Worm (Caenorhabditis elegans): ENCODE results near the gene Y62H9A.3.

Gene Y62H9A.3

ce11 chrX:11872210-11872609 lies 7.6 kb downstream of the Y62H9A.3 start (continued):
- TF ChIP-seq rpc-1 (optimal IDR thresholded peaks at IDR 0.05) (peak; percentile 88), rpc-1 (tag; optimal IDR thresholded peaks at IDR 0.05) (peak; percentile 92), attf-5 (GFP tag; optimal IDR thresholded peaks at IDR 0.05) (peak; percentile 17), nhr-120 (GFP tag; IDR thresholded peaks at IDR 0.05) (0 out of 2 replicates have a peak, but pooled peaks have one; percentile 29), ZK185.1 (tag; optimal IDR thresholded peaks at IDR 0.05; ENCODE audit: poor library complexity, severe bottlenecking) (peak; percentile 55), rec-8 (tag; optimal IDR thresholded peaks at IDR 0.05) (peak in 1 of 2 experiments; percentile 5), D2030.7 (GFP tag; IDR thresholded peaks at IDR 0.05) (peak; percentile 57), snpc-4 (GFP tag; optimal IDR thresholded peaks at IDR 0.05) (no peak), snpc-4 (tag; optimal IDR thresholded peaks at IDR 0.05) (peak in 2 of 4 experiments; percentile 23 to 42), madf-3 (GFP tag; IDR thresholded peaks at IDR 0.05) (no peak), madf-6 (GFP tag; IDR thresholded peaks at IDR 0.05) (peak; percentile 19; the same call in 1 of the 2 replicates), F49E8.2 (tag; optimal IDR thresholded peaks at IDR 0.05; ENCODE audit: insufficient read depth) (no peak), Y79H2A.3 (GFP tag; conservative IDR thresholded peaks at IDR 0.05) (0 out of 2 replicates have a peak, but pooled peaks have one; percentile 21), ekl-4 (GFP tag; IDR thresholded peaks at IDR 0.05) (peak; percentile 36), ceh-100 (GFP tag; IDR thresholded peaks at IDR 0.05) (0 out of 2 replicates have a peak, but pooled peaks have one; percentile 23), C06A6.2 (GFP tag; conservative IDR thresholded peaks at IDR 0.05) (no peak)

DNA sequence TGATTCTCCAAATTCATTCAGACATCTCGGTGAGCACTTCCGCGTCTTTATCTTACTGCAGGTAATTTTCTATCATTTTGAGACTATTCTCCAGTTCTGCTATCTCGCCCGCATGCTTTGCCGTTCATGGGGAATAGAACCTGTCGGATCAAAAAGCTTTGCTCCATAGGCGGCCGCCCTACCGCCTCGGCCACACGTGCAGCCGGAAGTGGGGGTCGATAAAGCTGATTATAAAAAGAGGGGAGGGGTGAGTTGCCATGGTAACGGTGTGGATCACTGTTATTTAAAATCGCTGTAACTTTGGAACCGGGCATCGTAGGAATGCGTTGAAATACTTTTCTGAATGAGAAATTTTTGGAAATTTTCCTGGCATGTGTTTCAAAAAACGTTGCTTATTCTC lies 9.4 kb downstream of the Y62H9A.3 start:
- TF ChIP-seq tbp1 (GFP tag; optimal IDR thresholded peaks at IDR 0.05): peak; percentile 82
- TF ChIP-seq nfyb-1 (GFP tag; IDR thresholded peaks at IDR 0.05): no peak
- no peak for TF ChIP-seq lin-54 (GFP tag; optimal IDR thresholded peaks at IDR 0.05)
- peak; percentile 50 for TF ChIP-seq B0261.1 (tag; optimal IDR thresholded peaks at IDR 0.05)
- peak; percentile 2 for TF ChIP-seq rpc-1 (optimal IDR thresholded peaks at IDR 0.05)
- TF ChIP-seq rpc-1 (tag; optimal IDR thresholded peaks at IDR 0.05): peak; percentile 69
- TF ChIP-seq F33H1.4 (GFP tag; IDR thresholded peaks at IDR 0.05): no peak

DNA sequence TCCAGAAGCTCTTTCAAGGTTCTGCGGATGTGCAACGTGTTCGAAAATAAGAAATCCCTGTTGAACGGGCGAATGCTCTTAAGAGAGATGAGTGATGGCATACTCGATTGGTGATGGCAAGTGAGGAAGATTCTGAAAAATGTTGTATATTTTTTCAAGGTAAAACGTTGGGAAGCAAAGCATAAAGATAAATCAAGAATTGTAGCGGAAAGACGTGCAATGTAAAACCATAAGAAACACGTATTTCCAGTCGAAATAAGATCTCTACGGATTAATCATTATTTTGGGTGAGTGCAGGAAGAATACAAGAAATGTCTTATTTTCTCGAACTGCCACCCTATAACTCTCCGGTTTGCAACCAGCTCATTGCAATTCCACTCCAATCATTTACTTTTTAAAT lies 10.5 kb downstream of the Y62H9A.3 start, which contains the start of gene dot-1.2:
dot-1.2 (minus strand) TSS at position 101 of the 400 bp plus-strand sequence.
- no peak for TF ChIP-seq hlh-12 (tag; optimal IDR thresholded peaks at IDR 0.05)
- no peak for TF ChIP-seq hrde-1 (tag; optimal IDR thresholded peaks at IDR 0.05; ENCODE audit: borderline replicate concordance)
- TF ChIP-seq madf-10 (tag; optimal IDR thresholded peaks at IDR 0.05): no peak
- TF ChIP-seq atf-7 (tag; optimal IDR thresholded peaks at IDR 0.05): no peak
- no peak for TF ChIP-seq nfyb-1 (GFP tag; IDR thresholded peaks at IDR 0.05)
- no peak for TF ChIP-seq sptf-2 (GFP tag; optimal IDR thresholded peaks at IDR 0.05)
- TF ChIP-seq D2030.7 (GFP tag; IDR thresholded peaks at IDR 0.05): no peak
- TF ChIP-seq F33H1.4 (GFP tag; IDR thresholded peaks at IDR 0.05): no peak
- TF ChIP-seq tbp1 (GFP tag; optimal IDR thresholded peaks at IDR 0.05): no peak

- TF ChIP-seq him-1 (tag; optimal IDR thresholded peaks at IDR 0.05) (no peak), lsy-27 (tag; optimal IDR thresholded peaks at IDR 0.05; ENCODE audit: borderline replicate concordance, insufficient read depth) (no peak), lin-26 (GFP tag; IDR thresholded peaks at IDR 0.05) (no peak), ceh-40 (GFP tag; IDR thresholded peaks at IDR 0.05) (no peak), mxl-1 (tag; optimal IDR thresholded peaks at IDR 0.05) (no peak), lsl-1 (GFP tag; optimal IDR thresholded peaks at IDR 0.05) (no peak), ceh-91 (GFP tag; IDR thresholded peaks at IDR 0.05) (no peak), egl-44 (GFP tag; IDR thresholded peaks at IDR 0.05) (no peak), ekl-4 (GFP tag; IDR thresholded peaks at IDR 0.05) (no peak), die-1 (tag; optimal IDR thresholded peaks at IDR 0.05) (no peak), cebp-1 (GFP tag; IDR thresholded peaks at IDR 0.05) (no peak), cebp-1 (tag; optimal IDR thresholded peaks at IDR 0.05) (no peak), fkh-3 (tag; optimal IDR thresholded peaks at IDR 0.05) (no peak), zim-3 (tag; optimal IDR thresholded peaks at IDR 0.05) (no peak), Y56A3A.18 (GFP tag; IDR thresholded peaks at IDR 0.05) (no peak), mcd-1 (GFP tag; IDR thresholded peaks at IDR 0.05) (no peak)
Measured at ce11 chrX:11865083-11865482, 14.7 kb downstream of the Y62H9A.3 start, which contains the start of gene F54F7.6. TSS of gene F54F7.6 (plus strand) at chrX:11865383.

All from whole organism, young adult.